Worm (Caenorhabditis elegans) whole organism, L1 larva: ENCODE data around the gene F23F1.10.
A peak's percentile ranks its signal among the peaks of the same experiment; 100 is the strongest.

Experiments
- C04F5.9 ChIP-seq: sonication (generic microtip); optimal IDR thresholded peaks from 2 replicates; lab custom pipeline; 2016; ENCODE audit warnings: missing genetic modification characterization, missing compliant biosample characterization
- C16A3.4 ChIP-seq: fragments of 150-350 bp; optimal IDR thresholded peaks from 2 replicates; lab custom pipeline; 2014; ENCODE audit warnings: missing biosample characterization, missing genetic modification characterization
- aha-1 ChIP-seq: fragments of 150-350 bp; optimal IDR thresholded peaks from 2 replicates; lab custom pipeline; 2014; ENCODE audit warnings: missing biosample characterization, missing genetic modification characterization
- blmp-1 ChIP-seq: fragments of 150-350 bp; optimal IDR thresholded peaks from 2 replicates; lab custom pipeline; 2014; ENCODE audit warnings: missing biosample characterization, missing genetic modification characterization
- ceh-8 ChIP-seq: fragments of 200-800 bp; sonication (Bioruptor generic); optimal IDR thresholded peaks from 2 replicates; lab custom pipeline; 2018; ENCODE audit warnings: mild to moderate bottlenecking, missing genetic modification characterization, moderate library complexity, missing compliant biosample characterization
- ceh-90 ChIP-seq: sonication (generic microtip); optimal IDR thresholded peaks from 2 replicates; lab custom pipeline; 2016; ENCODE audit warnings: missing genetic modification characterization, missing compliant biosample characterization
- dpl-1 ChIP-seq, 3 experiments: fragments of 150-350 bp in 2 of 3; sonication (generic microtip) in 1 of 3; optimal IDR thresholded peaks; 2 replicates each; lab custom pipeline; 2014 to 2017; ENCODE audit warnings: missing biosample characterization in 3 of 3, missing genetic modification characterization in 3 of 3, missing genetic modification reagents in 3 of 3
- efl-1 ChIP-seq, 4 experiments: fragments of 150-350 bp; optimal IDR thresholded peaks in 3 of 4; peaks in 1 of 4; 1 replicate in 1 of 4; 2 replicates in 3 of 4; lab custom pipeline; 2014; ENCODE audit warnings: missing biosample characterization in 2 of 4, missing genetic modification characterization in 2 of 4, missing genetic modification reagents in 2 of 4
- efl-3 ChIP-seq: fragments of 200-800 bp; sonication (Bioruptor generic); optimal IDR thresholded peaks from 2 replicates; lab custom pipeline; 2018; ENCODE audit warnings: mild to moderate bottlenecking, missing genetic modification characterization, missing compliant biosample characterization
- ets-5 ChIP-seq: fragments of 200-800 bp; sonication (Bioruptor generic); IDR thresholded peaks from 2 replicates; pipeline ENCODE4 v1.3.6; 2022; ENCODE audit warnings: missing genetic modification characterization, missing compliant biosample characterization
- fkh-4 ChIP-seq: sonication (generic microtip); optimal IDR thresholded peaks from 2 replicates; lab custom pipeline; 2016; ENCODE audit warnings: missing compliant biosample characterization, missing genetic modification characterization, borderline replicate concordance
- hpl-2 ChIP-seq: fragments of 150-350 bp; optimal IDR thresholded peaks from 2 replicates; lab custom pipeline; 2014; ENCODE audit warnings: missing biosample characterization, missing genetic modification reagents, missing genetic modification characterization
- jun-1 ChIP-seq: fragments of 150-350 bp; optimal IDR thresholded peaks from 2 replicates; lab custom pipeline; 2014; ENCODE audit warnings: missing biosample characterization, missing genetic modification reagents, missing genetic modification characterization
- lin-14 ChIP-seq: fragments of 200-800 bp; sonication (Bioruptor generic); optimal IDR thresholded peaks from 2 replicates; lab custom pipeline; 2018; ENCODE audit warnings: mild to moderate bottlenecking, missing genetic modification characterization, moderate library complexity, missing compliant biosample characterization
- lin-39 ChIP-seq: fragments of 150-350 bp; optimal IDR thresholded peaks from 2 replicates; lab custom pipeline; 2014; ENCODE audit warnings: missing biosample characterization, missing genetic modification reagents, missing genetic modification characterization
- mep-1 ChIP-seq: fragments of 150-350 bp; optimal IDR thresholded peaks from 2 replicates; lab custom pipeline; 2014; ENCODE audit warnings: missing biosample characterization, missing genetic modification characterization
- nhr-19 ChIP-seq: fragments of 200-800 bp; sonication (Bioruptor generic); conservative IDR thresholded peaks from 2 replicates; pipeline ENCODE4 v1.3.6; 2022; ENCODE audit warnings: missing genetic modification characterization, missing compliant biosample characterization
- nhr-20 ChIP-seq: sonication (generic microtip); optimal IDR thresholded peaks from 2 replicates; lab custom pipeline; 2016; ENCODE audit warnings: mild to moderate bottlenecking, missing genetic modification characterization, missing compliant biosample characterization
- pqm-1 ChIP-seq: sonication (generic microtip); optimal IDR thresholded peaks from 3 replicates; lab custom pipeline; 2017; ENCODE audit warnings: missing biosample characterization, missing genetic modification characterization
- rnt-1 ChIP-seq: sonication (generic microtip); optimal IDR thresholded peaks from 2 replicates; lab custom pipeline; 2016; ENCODE audit warnings: mild to moderate bottlenecking, missing genetic modification characterization, moderate library complexity, missing compliant biosample characterization
- sptf-1 ChIP-seq: fragments of 150-350 bp; optimal IDR thresholded peaks from 2 replicates; lab custom pipeline; 2014; ENCODE audit warnings: missing biosample characterization, missing genetic modification characterization
- tlp-1 ChIP-seq: fragments of 150-350 bp; optimal IDR thresholded peaks from 2 replicates; lab custom pipeline; 2014; ENCODE audit warnings: missing biosample characterization, missing genetic modification characterization
- vab-15 ChIP-seq: sonication (generic microtip); optimal IDR thresholded peaks from 2 replicates; lab custom pipeline; 2017; ENCODE audit warnings: missing genotype, mild to moderate bottlenecking, missing genetic modification characterization, missing compliant biosample characterization
- xbp-1 ChIP-seq: sonication (generic microtip); optimal IDR thresholded peaks from 2 replicates; lab custom pipeline; 2016; ENCODE audit warnings: missing genetic modification characterization, missing compliant biosample characterization

The F23F1.10 gene

DNA sequence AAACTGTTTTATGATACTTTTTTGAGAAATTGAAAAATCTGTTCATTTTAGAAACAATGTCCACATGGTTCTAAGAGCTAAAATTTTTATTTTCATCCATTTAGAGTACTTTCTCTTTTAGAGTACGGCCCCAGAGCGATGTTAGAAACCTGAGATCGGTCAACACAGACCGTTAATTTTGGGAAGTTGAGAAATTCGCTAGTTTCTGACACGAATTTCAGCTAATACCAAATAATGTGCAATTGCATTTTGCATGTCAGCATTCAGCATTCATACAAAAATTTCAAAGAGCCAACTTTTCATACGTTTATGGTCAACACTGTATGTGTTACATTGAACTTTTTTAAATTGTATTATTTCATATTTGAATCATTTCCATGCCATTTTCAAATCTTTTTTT is 37.0 kb downstream of the F23F1.10 start:
- TF ChIP-seq ceh-90 (tag; lab: Kevin White, UChicago), result no peak
- no peak for TF ChIP-seq pqm-1
- TF ChIP-seq ceh-8 (GFP tag; lab: Kevin White, UChicago), result no peak
- TF ChIP-seq efl-1 (optimal IDR thresholded peaks at IDR 0.05; lab: Kevin White, UChicago), result no peak
- TF ChIP-seq efl-1 (GFP tag; optimal IDR thresholded peaks at IDR 0.05 in 1 of 2; lab: Kevin White, UChicago), result peak in 1 of 2 experiments; percentile 82
- no peak for TF ChIP-seq C16A3.4 (tag; lab: Kevin White, UChicago)
- TF ChIP-seq ets-5 (GFP tag; lab: Robert Waterston, UW), result no peak
- TF ChIP-seq nhr-19, result no peak
- TF ChIP-seq aha-1 (tag; lab: Kevin White, UChicago), result no peak

DNA sequence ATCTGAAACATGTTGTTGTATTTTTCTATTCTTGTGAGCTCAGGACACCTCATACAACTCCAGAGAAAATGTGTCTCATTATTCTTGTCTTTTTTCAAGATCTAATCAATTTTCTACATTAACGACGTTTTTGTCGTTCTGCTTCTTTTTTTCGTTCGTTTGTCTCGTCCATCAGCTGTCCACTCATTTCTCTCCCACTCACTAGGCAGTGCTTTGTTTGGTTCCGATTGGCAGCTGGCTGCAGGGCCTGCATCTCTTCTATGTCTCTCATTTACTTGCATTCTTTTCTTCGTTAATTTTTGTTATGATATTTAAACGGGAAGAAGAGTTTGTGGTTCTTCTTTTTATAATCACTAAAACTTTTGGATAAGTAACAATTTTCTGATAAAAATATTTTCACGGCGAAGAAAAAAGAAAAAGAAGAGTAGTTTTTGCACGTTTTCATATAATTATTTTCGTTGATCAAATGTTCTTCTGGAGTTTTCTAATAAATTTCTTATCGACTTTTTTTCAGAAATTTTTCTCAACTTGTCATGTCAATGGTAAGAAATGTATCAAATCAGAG is 40.4 kb downstream of the F23F1.10 start, which contains the start of gene 2L52.1:
TSS of gene 2L52.1 (plus strand) at position 515 of the 565 bp plus-strand sequence.
- TF ChIP-seq tlp-1 (no peak), hpl-2 (GFP tag; lab: Kevin White, UChicago) (no peak), efl-3 (GFP tag; lab: Kevin White, UChicago) (no peak), blmp-1 (tag; lab: Kevin White, UChicago) (peak; percentile 48), sptf-1 (tag; lab: Kevin White, UChicago) (no peak), fkh-4 (no peak), mep-1 (tag; lab: Kevin White, UChicago) (peak; percentile 26), ets-5 (GFP tag; lab: Robert Waterston, UW) (no peak), rnt-1 (tag; lab: Kevin White, UChicago) (peak; percentile 6), C04F5.9 (no peak), lin-39 (no peak), nhr-20 (tag; lab: Kevin White, UChicago) (no peak), xbp-1 (no peak), vab-15 (tag; lab: Kevin White, UChicago) (no peak)

DNA sequence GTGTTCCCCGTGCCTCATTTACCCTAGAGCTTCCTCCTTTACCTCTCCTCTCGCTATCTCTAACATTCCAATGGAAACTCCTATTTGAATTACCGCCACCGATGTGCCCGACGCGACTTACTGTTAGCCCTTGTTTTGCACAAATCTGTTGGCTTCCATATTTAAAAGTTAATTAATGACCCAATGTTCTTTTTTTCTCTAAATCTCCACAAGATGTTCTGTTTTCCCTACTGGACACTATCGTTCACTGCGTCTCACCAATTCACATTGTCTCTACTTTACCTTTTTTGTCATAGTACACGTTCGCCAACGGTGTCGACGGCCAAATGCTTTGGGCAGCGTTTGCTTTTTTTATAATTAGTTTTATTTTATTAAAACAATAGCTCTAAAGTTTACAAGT is 41.2 kb downstream of the F23F1.10 start:
- TF ChIP-seq blmp-1 (tag; lab: Kevin White, UChicago), result peak; percentile 34
- TF ChIP-seq mep-1 (tag; lab: Kevin White, UChicago), result peak; percentile 26
- TF ChIP-seq dpl-1 (GFP tag; optimal IDR thresholded peaks at IDR 0.05; lab: Kevin White, UChicago), result peak in 1 of 3 experiments; percentile 1
- peak in 1 of 2 experiments; percentile 0 for TF ChIP-seq efl-1 (optimal IDR thresholded peaks at IDR 0.05; lab: Kevin White, UChicago)
- TF ChIP-seq efl-1 (GFP tag; optimal IDR thresholded peaks at IDR 0.05 in 1 of 2; lab: Kevin White, UChicago), result peak in 1 of 2 experiments; percentile 29
- TF ChIP-seq lin-14, result peak; percentile 43
- no peak for TF ChIP-seq jun-1 (tag; lab: Kevin White, UChicago)
